Worm (Caenorhabditis elegans) whole organism, late embryonic: ENCODE results near the gene nlp-43.

Source experiments
- ceh-30 ChIP-seq: fragments of 150-350 bp; optimal IDR thresholded peaks from 2 replicates; lab custom pipeline; 2014; ENCODE audit warnings: missing biosample characterization, missing genetic modification characterization
- ceh-45 ChIP-seq: fragments of 200-800 bp; sonication (Bioruptor generic); IDR thresholded peaks from 2 replicates; pipeline ENCODE4 v1.3.6; 2022; ENCODE audit warnings: missing genetic modification reagents, missing genetic modification characterization, missing compliant biosample characterization
- che-1 ChIP-seq: sonication (generic microtip); optimal IDR thresholded peaks from 2 replicates; lab custom pipeline; 2016; ENCODE audit warnings: mild to moderate bottlenecking, missing genetic modification characterization, missing compliant biosample characterization
- elt-2 ChIP-seq: sonication (generic microtip); optimal IDR thresholded peaks from 2 replicates; lab custom pipeline; 2016; ENCODE audit warnings: missing genetic modification reagents, missing genetic modification characterization, missing compliant biosample characterization
- fax-1 ChIP-seq: sonication (generic microtip); optimal IDR thresholded peaks from 2 replicates; lab custom pipeline; 2016; ENCODE audit warnings: missing genotype, missing genetic modification characterization, missing compliant biosample characterization
- hlh-30 ChIP-seq: sonication (generic microtip); optimal IDR thresholded peaks from 2 replicates; lab custom pipeline; 2017; ENCODE audit warnings: antibody characterized with exemption, missing genetic modification characterization, missing compliant biosample characterization; ENCODE audit not compliant: insufficient read depth
- hlh-8 ChIP-seq: sonication (generic microtip); optimal IDR thresholded peaks from 2 replicates; lab custom pipeline; 2016; ENCODE audit warnings: missing genotype, missing genetic modification characterization, missing compliant biosample characterization
- lim-6 ChIP-seq: sonication (generic microtip); optimal IDR thresholded peaks from 2 replicates; lab custom pipeline; 2016; ENCODE audit warnings: missing genetic modification characterization, missing compliant biosample characterization
- pha-4 ChIP-seq: fragments of 150-350 bp; optimal IDR thresholded peaks from 2 replicates; lab custom pipeline; 2018; ENCODE audit warnings: missing biosample characterization, missing genetic modification reagents, missing genetic modification characterization
- ttx-3 ChIP-seq: sonication (generic microtip); optimal IDR thresholded peaks from 2 replicates; lab custom pipeline; 2016; ENCODE audit warnings: missing genetic modification reagents, missing genetic modification characterization, missing compliant biosample characterization
- ztf-16 ChIP-seq: sonication (generic microtip); optimal IDR thresholded peaks from 2 replicates; lab custom pipeline; 2017; ENCODE audit warnings: missing genetic modification characterization, missing compliant biosample characterization

DNA sequence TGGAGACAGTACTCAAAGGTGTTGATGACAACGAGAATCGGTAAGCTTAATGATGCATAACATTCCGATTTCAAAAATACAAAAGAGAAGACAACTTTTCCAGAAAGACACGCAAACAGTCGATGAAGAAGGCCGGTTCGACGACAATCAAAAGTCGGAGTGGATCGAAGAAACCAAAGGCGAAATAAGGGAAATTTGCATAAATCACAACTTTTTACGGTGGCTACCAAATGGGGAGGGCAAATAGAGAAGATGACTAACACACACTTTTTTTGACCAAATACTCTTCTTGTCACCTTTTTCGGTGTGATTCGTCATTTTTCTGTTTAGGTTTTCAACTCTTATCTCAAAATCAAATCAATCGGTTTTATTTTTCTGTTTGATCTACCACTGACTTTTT lies 6.1 kb upstream of the nlp-43 start, which contains the start of gene C45G9.6:
- TF ChIP-seq elt-2 (tag; lab: Kevin White, UChicago) (no peak), hlh-8 (tag; lab: Kevin White, UChicago) (no peak), pha-4 (tag; lab: Kevin White, UChicago) (no peak), ztf-16 (tag; lab: Kevin White, UChicago) (no peak), ceh-30 (tag; lab: Kevin White, UChicago) (no peak), fax-1 (no peak), ceh-45 (no peak), che-1 (tag; lab: Kevin White, UChicago) (no peak), lim-6 (tag; lab: Kevin White, UChicago) (no peak), hlh-30 (tag; lab: Kevin White, UChicago) (no peak), ttx-3 (no peak)
